Fruit fly (Drosophila melanogaster): ENCODE results near the gene RpL8.
A peak's percentile ranks its signal among the peaks of the same experiment; 100 is the strongest.

The RpL8 gene

DNA sequence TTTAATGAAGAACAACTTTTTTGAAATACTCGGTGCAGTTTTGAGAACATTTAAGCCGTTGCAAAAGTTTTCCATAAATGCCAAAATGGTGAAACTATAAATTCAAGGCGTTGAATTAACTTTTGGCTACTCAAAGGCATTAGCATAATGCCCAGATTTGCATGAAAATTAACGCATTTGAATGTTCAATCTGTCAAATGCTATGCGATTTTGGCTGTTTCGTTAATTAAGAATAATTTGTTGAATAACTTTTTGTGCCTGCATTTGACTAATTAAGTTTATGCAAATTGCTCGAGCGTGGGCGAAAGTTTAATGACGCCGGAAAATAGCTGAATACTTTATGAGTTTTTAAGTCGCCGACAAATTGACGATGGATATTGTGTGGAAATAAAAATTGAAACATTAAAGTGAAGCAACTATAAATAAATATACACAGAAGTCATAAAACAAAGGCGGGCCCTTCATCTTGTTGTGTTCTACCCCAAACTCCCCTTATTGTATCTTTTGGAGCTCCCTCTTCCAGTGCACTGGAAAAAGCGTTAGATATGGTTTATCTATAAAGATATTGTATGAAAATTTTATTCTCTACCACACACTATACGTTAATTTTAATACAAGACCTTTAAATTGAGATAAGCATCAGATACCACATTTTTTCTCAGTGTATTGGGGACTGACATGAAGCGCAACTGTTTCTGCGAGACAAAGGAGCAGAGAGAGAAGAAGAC, 35.0 kb upstream of the RpL8 start:
- TF ChIP-seq kay (GFP tag; ENCODE audit: borderline replicate concordance) (peak; percentile 35), CG33017 (tag; optimal IDR thresholded peaks at IDR 0.05) (no peak), CG14711 (tag; optimal IDR thresholded peaks at IDR 0.05) (peak; percentile 51)

DNA sequence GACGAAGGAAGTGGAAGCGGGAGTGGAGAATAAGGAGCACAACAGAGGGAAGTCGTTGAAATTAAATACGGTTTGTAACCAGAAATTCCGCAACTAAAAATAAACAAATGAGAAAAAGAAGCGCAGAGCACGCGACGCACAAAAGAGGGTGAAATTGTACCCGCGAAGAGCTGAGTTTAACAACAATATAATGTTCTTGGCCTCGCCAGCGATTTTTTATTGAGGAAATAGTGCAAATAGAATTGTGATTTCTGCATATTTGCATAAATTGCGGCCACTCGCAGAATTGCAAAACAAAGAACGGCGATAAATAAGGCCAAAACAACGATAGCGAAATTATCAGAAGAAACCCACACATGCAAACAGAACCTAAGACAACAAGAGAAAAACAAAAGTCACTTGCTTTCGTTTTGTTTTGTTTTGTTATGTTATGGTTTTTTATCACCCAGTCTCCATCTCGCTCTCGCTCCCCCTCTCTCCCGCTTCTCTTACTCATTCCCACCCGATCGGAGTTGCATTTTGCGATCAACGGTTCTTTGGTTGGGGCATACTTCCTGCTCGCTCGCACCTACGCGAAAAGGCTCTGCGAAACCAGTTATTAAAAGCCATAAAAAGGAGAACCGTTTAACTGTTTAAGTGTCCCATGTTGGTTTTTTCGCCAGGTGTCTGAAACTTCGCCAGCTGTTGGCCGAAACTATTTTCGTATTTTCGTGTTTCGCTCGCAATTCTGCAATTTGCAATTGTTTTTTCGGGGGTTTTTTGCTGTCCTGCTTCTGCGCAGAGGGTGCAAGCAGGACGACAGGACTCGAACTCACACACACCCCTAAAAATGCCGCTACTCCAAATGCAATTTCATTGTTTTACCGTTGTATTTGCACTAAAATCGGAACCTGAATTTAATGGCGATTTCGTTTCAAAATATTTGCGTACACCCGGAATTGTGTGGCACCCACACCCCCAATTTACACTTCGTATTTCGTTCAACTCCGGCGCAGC, 34.1 kb upstream of the RpL8 start:
- TF ChIP-seq CG7045 (GFP tag; optimal IDR thresholded peaks at IDR 0.05) (no peak), CG1620 (GFP tag; optimal IDR thresholded peaks at IDR 0.05) (peak; percentile 5), CG12768 (GFP tag; optimal IDR thresholded peaks at IDR 0.05) (peak; percentile 4), pad (GFP tag; optimal IDR thresholded peaks at IDR 0.05) (peak; percentile 99), ovo (GFP tag; optimal IDR thresholded peaks at IDR 0.05) (peak; percentile 91), CG33017 (tag; optimal IDR thresholded peaks at IDR 0.05) (no peak), tj (GFP tag; optimal IDR thresholded peaks at IDR 0.05) (peak; percentile 99), cic (GFP tag; optimal IDR thresholded peaks at IDR 0.05) (no peak), CG11617 (GFP tag; optimal IDR thresholded peaks at IDR 0.05) (peak; percentile 1)

DNA sequence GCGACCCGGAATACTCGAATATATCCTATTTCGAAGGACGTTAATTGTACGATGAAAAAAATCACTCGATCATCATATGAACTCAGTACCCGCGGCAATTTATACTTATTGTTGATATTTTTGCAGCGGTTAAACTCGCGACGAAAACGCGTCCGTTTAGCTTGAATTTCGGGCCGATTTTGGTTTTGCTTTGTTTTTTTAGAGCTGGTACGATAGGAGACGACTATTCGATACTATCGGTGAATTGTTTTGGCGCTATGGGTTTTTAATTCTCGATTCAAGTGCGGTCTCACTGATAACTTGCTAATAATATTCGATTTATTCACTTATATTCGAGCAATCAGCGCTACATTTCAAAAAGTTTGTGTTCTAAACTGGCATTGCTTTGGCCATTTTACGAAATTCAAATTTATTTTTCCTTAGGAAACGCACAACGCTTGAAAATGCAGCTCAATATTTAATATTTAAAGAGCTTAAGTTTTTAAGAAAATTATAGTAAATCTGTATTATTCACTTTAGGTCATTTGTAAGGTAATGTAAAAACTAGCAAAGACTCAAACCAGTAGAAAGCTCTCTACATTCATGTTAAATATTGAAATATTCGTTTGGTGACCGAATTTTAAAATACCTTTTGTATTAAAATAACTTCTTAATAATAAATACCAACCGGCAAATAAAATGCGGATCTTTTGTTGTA, 33.0 kb upstream of the RpL8 start, which contains the start of gene Spn:
TSS of gene Spn (minus strand) at position 175 of the 697 bp plus-strand sequence.
- peak; percentile 39 for TF ChIP-seq Mnt (GFP tag; optimal IDR thresholded peaks at IDR 0.05)
- TF ChIP-seq Clk (GFP tag; optimal IDR thresholded peaks at IDR 0.05), result no peak
- peak; percentile 19 for TF ChIP-seq CG12768 (GFP tag; optimal IDR thresholded peaks at IDR 0.05)
- peak; percentile 45 for TF ChIP-seq CG33017 (tag; optimal IDR thresholded peaks at IDR 0.05)
- no peak for TF ChIP-seq toe (GFP tag; optimal IDR thresholded peaks at IDR 0.05)
- no peak for TF ChIP-seq ovo (GFP tag; optimal IDR thresholded peaks at IDR 0.05)
- TF ChIP-seq CG1620 (GFP tag; optimal IDR thresholded peaks at IDR 0.05), result no peak
- TF ChIP-seq CG5204 (GFP tag; optimal IDR thresholded peaks at IDR 0.05), result no peak
- TF ChIP-seq Hr96 (GFP tag; optimal IDR thresholded peaks at IDR 0.05), result no peak
- peak; percentile 33 for TF ChIP-seq cic (GFP tag; optimal IDR thresholded peaks at IDR 0.05)
- no peak for TF ChIP-seq cnc (optimal IDR thresholded peaks at IDR 0.05)
- peak; percentile 31 for TF ChIP-seq CG14711 (tag; optimal IDR thresholded peaks at IDR 0.05)
- TF ChIP-seq tj (GFP tag; optimal IDR thresholded peaks at IDR 0.05), result peak; percentile 33
- TF ChIP-seq pad (GFP tag; optimal IDR thresholded peaks at IDR 0.05), result no peak
- TF ChIP-seq CG11617 (GFP tag; optimal IDR thresholded peaks at IDR 0.05), result peak; percentile 6
- peak; percentile 68 for TF ChIP-seq kay (GFP tag; ENCODE audit: borderline replicate concordance)
- peak; percentile 40 for TF ChIP-seq bab1 (GFP tag; optimal IDR thresholded peaks at IDR 0.05)
- TF ChIP-seq CG7045 (GFP tag; optimal IDR thresholded peaks at IDR 0.05), result peak; percentile 30
- peak; percentile 36 for TF ChIP-seq Crg-1 (GFP tag; optimal IDR thresholded peaks at IDR 0.05)
- peak; percentile 36 for TF ChIP-seq CG7101 (tag; optimal IDR thresholded peaks at IDR 0.05)

DNA sequence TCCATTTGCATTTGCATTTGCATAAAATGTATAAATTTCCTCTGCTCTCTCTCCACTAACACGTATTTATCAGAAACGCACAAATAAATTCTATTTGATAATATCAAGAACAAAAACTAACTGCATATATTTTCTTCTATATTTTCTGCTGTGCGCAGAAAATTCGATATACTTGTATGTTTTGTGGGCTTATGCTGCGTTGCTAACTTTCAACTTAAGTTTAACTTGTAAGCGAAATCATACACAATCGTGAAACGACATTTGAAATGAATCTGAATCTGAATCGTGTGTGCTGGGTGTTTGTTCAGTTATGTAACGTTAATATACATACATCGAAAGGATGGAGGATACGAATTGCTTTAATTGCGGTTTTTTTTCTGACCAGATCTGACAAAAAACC, 31.6 kb upstream of the RpL8 start:
- peak; percentile 91 for TF ChIP-seq kay (GFP tag; ENCODE audit: borderline replicate concordance)
- TF ChIP-seq CG7101 (tag; optimal IDR thresholded peaks at IDR 0.05), result no peak

DNA sequence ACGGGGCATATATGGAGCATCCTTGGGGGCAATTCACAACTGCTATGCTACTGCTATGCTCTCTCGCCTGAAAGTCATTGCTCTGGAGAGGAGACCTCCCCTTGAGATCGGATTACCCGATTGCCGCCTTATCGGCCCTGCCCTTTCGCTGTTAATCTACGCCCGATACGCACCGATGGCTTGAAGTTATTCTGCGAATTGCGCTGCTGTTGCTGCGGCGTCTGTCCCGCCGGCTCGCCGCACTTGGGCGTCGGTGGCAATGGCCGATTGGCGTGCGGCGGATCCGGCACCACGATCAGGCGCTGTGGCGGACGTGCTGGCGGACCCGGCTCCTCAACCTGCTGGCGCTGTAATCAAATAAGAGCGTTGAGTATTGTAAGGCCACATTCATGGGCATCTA, 21.2 kb upstream of the RpL8 start:
- no peak for TF ChIP-seq cic (GFP tag; optimal IDR thresholded peaks at IDR 0.05)
- TF ChIP-seq pad (GFP tag; optimal IDR thresholded peaks at IDR 0.05), result no peak
- no peak for TF ChIP-seq tj (GFP tag; optimal IDR thresholded peaks at IDR 0.05)
- no peak for TF ChIP-seq Mnt (GFP tag; optimal IDR thresholded peaks at IDR 0.05)
- no peak for TF ChIP-seq ovo (GFP tag; optimal IDR thresholded peaks at IDR 0.05)
- no peak for TF ChIP-seq CG7045 (GFP tag; optimal IDR thresholded peaks at IDR 0.05)
- no peak for TF ChIP-seq Hr96 (GFP tag; optimal IDR thresholded peaks at IDR 0.05)
- no peak for TF ChIP-seq toe (GFP tag; optimal IDR thresholded peaks at IDR 0.05)
- TF ChIP-seq kay (GFP tag; ENCODE audit: borderline replicate concordance), result no peak
- TF ChIP-seq bab1 (GFP tag; optimal IDR thresholded peaks at IDR 0.05), result no peak
- TF ChIP-seq CG1620 (GFP tag; optimal IDR thresholded peaks at IDR 0.05), result no peak
- no peak for TF ChIP-seq CG11617 (GFP tag; optimal IDR thresholded peaks at IDR 0.05)
- no peak for TF ChIP-seq CG12768 (GFP tag; optimal IDR thresholded peaks at IDR 0.05)
- TF ChIP-seq Clk (GFP tag; optimal IDR thresholded peaks at IDR 0.05), result no peak
- TF ChIP-seq CG14711 (tag; optimal IDR thresholded peaks at IDR 0.05), result no peak
- TF ChIP-seq Crg-1 (GFP tag; optimal IDR thresholded peaks at IDR 0.05), result no peak

DNA sequence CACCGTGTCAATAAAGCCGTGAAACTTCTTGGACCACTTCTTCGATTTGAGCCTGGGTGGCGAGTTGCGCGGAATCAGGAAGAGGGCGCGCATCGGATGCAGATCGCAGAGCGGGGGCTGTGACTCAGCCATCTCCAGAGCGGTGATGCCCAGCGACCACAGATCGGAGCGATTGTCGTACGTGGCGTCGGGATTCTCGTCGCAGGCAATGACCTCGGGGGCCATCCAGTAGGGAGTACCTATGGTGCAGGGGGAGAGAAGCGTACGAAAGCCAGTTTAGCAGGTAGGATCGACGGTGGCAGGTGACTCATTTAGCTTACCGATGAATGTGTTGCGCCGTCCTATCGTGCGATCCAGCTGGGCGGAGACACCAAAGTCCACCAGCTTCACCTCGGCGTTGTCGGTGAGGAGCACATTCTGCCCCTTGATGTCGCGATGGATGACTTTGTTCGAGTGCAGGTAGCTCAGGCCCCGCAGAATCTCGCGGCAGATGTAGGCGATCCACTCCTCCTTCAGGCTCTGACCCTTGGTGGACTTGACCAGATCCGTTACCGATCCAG, 20.1 kb upstream of the RpL8 start:
- no peak for TF ChIP-seq bab1 (GFP tag; optimal IDR thresholded peaks at IDR 0.05)
- TF ChIP-seq CG5204 (GFP tag; optimal IDR thresholded peaks at IDR 0.05), result no peak
- TF ChIP-seq CG7045 (GFP tag; optimal IDR thresholded peaks at IDR 0.05), result no peak
- no peak for TF ChIP-seq CG7101 (tag; optimal IDR thresholded peaks at IDR 0.05)
- no peak for TF ChIP-seq CG14711 (tag; optimal IDR thresholded peaks at IDR 0.05)
- TF ChIP-seq pad (GFP tag; optimal IDR thresholded peaks at IDR 0.05), result no peak

Data from whole organism, adult.